5 worm cellular contexts compared by ENCODE assay signal in genomic region chrV:8426741-8427457, ce11.
TF ChIP-seq lines count a peak whose summit lies in the region.

No protein-coding gene starts in this region.

TF ChIP-seq in whole organism, L1 larva, 84 proteins besides CTCF, POLR2A, EP300 and RAD21 (continues in another document):
- TF ChIP-seq nhr-71 (tag; optimal IDR thresholded peaks at IDR 0.05; lab: Kevin White, UChicago) = peak; percentile 52
- TF ChIP-seq elt-3 (tag; optimal IDR thresholded peaks at IDR 0.05; lab: Kevin White, UChicago) = peak in 2 of 6 experiments; percentile 27 to 88
- peak; percentile 47 for TF ChIP-seq lin-14 (GFP tag; optimal IDR thresholded peaks at IDR 0.05; lab: Kevin White, UChicago)
- no peak for TF ChIP-seq irx-1 (tag; optimal IDR thresholded peaks at IDR 0.05; lab: Kevin White, UChicago)
- TF ChIP-seq nhr-77 (tag; optimal IDR thresholded peaks at IDR 0.05; lab: Kevin White, UChicago) = no peak
- TF ChIP-seq ztf-11 (tag; optimal IDR thresholded peaks at IDR 0.05; lab: Kevin White, UChicago) = no peak
- TF ChIP-seq mdl-1 (tag; optimal IDR thresholded peaks at IDR 0.05; lab: Kevin White, UChicago) = peak in 1 of 2 experiments; percentile 4
- peak; percentile 73 for TF ChIP-seq blmp-1 (tag; optimal IDR thresholded peaks at IDR 0.05; lab: Kevin White, UChicago)
- peak; percentile 51 for TF ChIP-seq elt-2 (tag; optimal IDR thresholded peaks at IDR 0.05; lab: Kevin White, UChicago)
- no peak for TF ChIP-seq aly-2 (tag; optimal IDR thresholded peaks at IDR 0.05; lab: Kevin White, UChicago)
- no peak for TF ChIP-seq hlh-17 (GFP tag; optimal IDR thresholded peaks at IDR 0.05; lab: Kevin White, UChicago; ENCODE audit: borderline replicate concordance)
- peak; percentile 26 for TF ChIP-seq snu-23 (GFP tag; optimal IDR thresholded peaks at IDR 0.05; lab: Kevin White, UChicago)
- peak in 1 of 2 experiments; percentile 27 for TF ChIP-seq lin-35 (GFP tag; optimal IDR thresholded peaks at IDR 0.05; lab: Kevin White, UChicago)
- no peak for TF ChIP-seq dpl-1 (GFP tag; optimal IDR thresholded peaks at IDR 0.05; lab: Kevin White, UChicago)
- peak; percentile 82 for TF ChIP-seq nhr-85 (tag; lab: Kevin White, UChicago)
- no peak for TF ChIP-seq nhr-47 (tag; optimal IDR thresholded peaks at IDR 0.05; lab: Kevin White, UChicago)
- peak; percentile 73 for TF ChIP-seq nhr-20 (tag; optimal IDR thresholded peaks at IDR 0.05; lab: Kevin White, UChicago)
- no peak for TF ChIP-seq ceh-8 (GFP tag; optimal IDR thresholded peaks at IDR 0.05; lab: Kevin White, UChicago)

TF ChIP-seq in whole organism, L2 larva, 48 proteins besides CTCF, POLR2A, EP300 and RAD21:
- TF ChIP-seq ZK546.5 (tag; optimal IDR thresholded peaks at IDR 0.05; lab: Kevin White, UChicago) (no peak), F13H6.1 (tag; optimal IDR thresholded peaks at IDR 0.05; lab: Kevin White, UChicago) (no peak), sma-3 (GFP tag; optimal IDR thresholded peaks at IDR 0.05; lab: Kevin White, UChicago) (peak; percentile 15), C34F6.9 (tag; optimal IDR thresholded peaks at IDR 0.05; lab: Kevin White, UChicago) (no peak), nhr-129 (tag; optimal IDR thresholded peaks at IDR 0.05; lab: Kevin White, UChicago) (peak; percentile 52), fos-1 (tag; optimal IDR thresholded peaks at IDR 0.05; lab: Kevin White, UChicago) (peak; percentile 88), elt-1 (tag; optimal IDR thresholded peaks at IDR 0.05; lab: Kevin White, UChicago) (no peak), nhr-21 (tag; optimal IDR thresholded peaks at IDR 0.05; lab: Kevin White, UChicago) (peak; percentile 54), nhr-25 (tag; optimal IDR thresholded peaks at IDR 0.05; lab: Kevin White, UChicago) (peak; percentile 22), snpc-4 (tag; optimal IDR thresholded peaks at IDR 0.05; lab: Kevin White, UChicago) (no peak), sma-9 (GFP tag; optimal IDR thresholded peaks at IDR 0.05; lab: Kevin White, UChicago) (peak; percentile 50), sma-9 (tag; optimal IDR thresholded peaks at IDR 0.05; lab: Kevin White, UChicago) (no peak), ztf-4 (tag; optimal IDR thresholded peaks at IDR 0.05; lab: Kevin White, UChicago) (no peak)

TF ChIP-seq in whole organism, L3 larva, 47 proteins besides CTCF, POLR2A, EP300 and RAD21:
- TF ChIP-seq nhr-23 (tag; optimal IDR thresholded peaks at IDR 0.05; lab: Kevin White, UChicago) (peak; percentile 37), elt-2 (tag; optimal IDR thresholded peaks at IDR 0.05; lab: Kevin White, UChicago) (peak; percentile 75), nhr-67 (tag; optimal IDR thresholded peaks at IDR 0.05; lab: Kevin White, UChicago) (no peak), pqm-1 (tag; optimal IDR thresholded peaks at IDR 0.05; lab: Kevin White, UChicago) (peak; percentile 23), nhr-25 (tag; optimal IDR thresholded peaks at IDR 0.05; lab: Kevin White, UChicago) (peak; percentile 3), jun-1 (tag; optimal IDR thresholded peaks at IDR 0.05; lab: Kevin White, UChicago) (peak; percentile 7), nhr-43 (tag; optimal IDR thresholded peaks at IDR 0.05; lab: Kevin White, UChicago; ENCODE audit: poor library complexity, severe bottlenecking) (peak; percentile 55), snpc-4 (tag; optimal IDR thresholded peaks at IDR 0.05; lab: Kevin White, UChicago) (no peak)

TF ChIP-seq in whole organism, L4 larva, 104 proteins besides CTCF, POLR2A, EP300 and RAD21:
- peak in 1 of 2 experiments; percentile 75 for TF ChIP-seq unc-62 (GFP tag; optimal IDR thresholded peaks at IDR 0.05 in 1 of 2; lab: Kevin White, UChicago)
- TF ChIP-seq unc-62 (tag; optimal IDR thresholded peaks at IDR 0.05; lab: Kevin White, UChicago) = no peak
- no peak for TF ChIP-seq daf-16 (GFP tag; optimal IDR thresholded peaks at IDR 0.05; lab: Kevin White, UChicago)
- peak; percentile 4 for TF ChIP-seq daf-16 (tag; optimal IDR thresholded peaks at IDR 0.05; lab: Kevin White, UChicago)
- no peak for TF ChIP-seq nhr-11 (tag; optimal IDR thresholded peaks at IDR 0.05; lab: Kevin White, UChicago)
- peak; percentile 41 for TF ChIP-seq hlh-11 (tag; optimal IDR thresholded peaks at IDR 0.05; lab: Kevin White, UChicago)
- no peak for TF ChIP-seq mdt-29 (GFP tag; IDR thresholded peaks at IDR 0.05; lab: Robert Waterston, UW)
- no peak for TF ChIP-seq F44E2.7 (GFP tag; IDR thresholded peaks at IDR 0.05; lab: Robert Waterston, UW)
- TF ChIP-seq nhr-41 (GFP tag; IDR thresholded peaks at IDR 0.05; lab: Robert Waterston, UW) = peak; percentile 40; the same call in 1 of the 2 replicates
- TF ChIP-seq spr-1 (tag; optimal IDR thresholded peaks at IDR 0.05; lab: Kevin White, UChicago) = no peak
- no peak for TF ChIP-seq ZK337.2 (GFP tag; IDR thresholded peaks at IDR 0.05; lab: Robert Waterston, UW)
- no peak for TF ChIP-seq rbr-2 (tag; optimal IDR thresholded peaks at IDR 0.05; lab: Kevin White, UChicago)
- TF ChIP-seq hlh-30 (tag; optimal IDR thresholded peaks at IDR 0.05; lab: Kevin White, UChicago; ENCODE audit: insufficient read depth) = peak; percentile 67
- TF ChIP-seq arid-1 (GFP tag; conservative IDR thresholded peaks at IDR 0.05; lab: Robert Waterston, UW) = no peak
- TF ChIP-seq dmd-6 (GFP tag; IDR thresholded peaks at IDR 0.05; lab: Robert Waterston, UW) = peak; percentile 79
- TF ChIP-seq cey-2 (tag; optimal IDR thresholded peaks at IDR 0.05; lab: Kevin White, UChicago; ENCODE audit: borderline replicate concordance, insufficient read depth) = peak; percentile 29
- TF ChIP-seq spr-3 (GFP tag; optimal IDR thresholded peaks at IDR 0.05; lab: Kevin White, UChicago) = no peak
- TF ChIP-seq R02D3.7 (tag; optimal IDR thresholded peaks at IDR 0.05; lab: Kevin White, UChicago) = no peak
- 0 out of 2 replicates have a peak, but pooled peaks have one; percentile 8 for TF ChIP-seq tra-1 (GFP tag; IDR thresholded peaks at IDR 0.05; lab: Robert Waterston, UW)

TF ChIP-seq in whole organism, young adult, 124 proteins besides CTCF, POLR2A, EP300 and RAD21:
- TF ChIP-seq lin-40 (tag; optimal IDR thresholded peaks at IDR 0.05; lab: Kevin White, UChicago) = no peak
- TF ChIP-seq ceh-58 (GFP tag; IDR thresholded peaks at IDR 0.05; lab: Robert Waterston, UW) = no peak
- TF ChIP-seq nhr-80 (tag; optimal IDR thresholded peaks at IDR 0.05; lab: Kevin White, UChicago) = peak; percentile 81
- TF ChIP-seq cebp-1 (GFP tag; IDR thresholded peaks at IDR 0.05; lab: Robert Waterston, UW) = no peak
- TF ChIP-seq cebp-1 (tag; optimal IDR thresholded peaks at IDR 0.05; lab: Kevin White, UChicago) = peak; percentile 53
- no peak for TF ChIP-seq ztf-3 (GFP tag; optimal IDR thresholded peaks at IDR 0.05; lab: Kevin White, UChicago)
- TF ChIP-seq Y79H2A.3 (GFP tag; conservative IDR thresholded peaks at IDR 0.05; lab: Robert Waterston, UW) = no peak
- no peak for TF ChIP-seq lsl-1 (GFP tag; optimal IDR thresholded peaks at IDR 0.05; lab: Kevin White, UChicago)
